Fruit fly (Drosophila melanogaster) whole organism, embryonic: ENCODE results near the gene Argp.

Experiments used
- B-H1 ChIP-seq: fragments of 200-800 bp; sonication (Bioruptor generic); IDR thresholded peaks from 3 replicates; pipeline ENCODE4 v1.3.6; 2022; ENCODE audit warnings: missing biosample characterization, missing genetic modification characterization
- Bdp1 ChIP-seq: fragments of 200-800 bp; sonication (Bioruptor generic); optimal IDR thresholded peaks from 3 replicates; lab custom pipeline; 2016; ENCODE audit warnings: missing biosample characterization, missing genetic modification characterization
- CG10209 ChIP-seq: fragments of 200-800 bp; sonication (Bioruptor generic); optimal IDR thresholded peaks from 3 replicates; lab custom pipeline; 2017; ENCODE audit warnings: missing biosample characterization, mild to moderate bottlenecking, missing genetic modification characterization, missing genetic modification reagents
- CG10321 ChIP-seq: fragments of 200-800 bp; sonication (Bioruptor generic); IDR thresholded peaks from 2 replicates; pipeline ENCODE4 v1.3.6; 2022; ENCODE audit warnings: missing biosample characterization, missing genetic modification characterization
- CG11398 ChIP-seq: fragments of 200-800 bp; sonication (Bioruptor generic); optimal IDR thresholded peaks from 2 replicates; lab custom pipeline; 2016; ENCODE audit warnings: missing biosample characterization, missing genetic modification characterization
- CG13424 ChIP-seq: fragments of 200-800 bp; sonication (Bioruptor generic); optimal IDR thresholded peaks from 2 replicates; lab custom pipeline; 2019; ENCODE audit warnings: missing biosample characterization, mild to moderate bottlenecking, missing genetic modification characterization, moderate library complexity
- CG1603 ChIP-seq: fragments of 200-800 bp; sonication (Bioruptor generic); optimal IDR thresholded peaks from 2 replicates; lab custom pipeline; 2019; ENCODE audit warnings: missing biosample characterization, mild to moderate bottlenecking, missing genetic modification characterization, moderate library complexity
- CG16813 ChIP-seq: fragments of 200-800 bp; sonication (Bioruptor generic); IDR thresholded peaks from 3 replicates; pipeline ENCODE4 v1.3.6; 2022; ENCODE audit warnings: missing biosample characterization, missing genetic modification characterization; ENCODE audit not compliant: partially characterized antibody
- CG17328 ChIP-seq: fragments of 200-800 bp; sonication (Bioruptor generic); IDR thresholded peaks from 2 replicates; pipeline ENCODE4 v1.3.6; 2022; ENCODE audit warnings: missing biosample characterization, missing genetic modification characterization
- CG17568 ChIP-seq: fragments of 200-800 bp; sonication (Bioruptor generic); optimal IDR thresholded peaks from 2 replicates; lab custom pipeline; 2018; ENCODE audit warnings: missing biosample characterization, mild to moderate bottlenecking, missing genetic modification characterization, moderate library complexity
- CG17802 ChIP-seq: fragments of 200-800 bp; sonication (Bioruptor generic); optimal IDR thresholded peaks from 2 replicates; lab custom pipeline; 2018; ENCODE audit warnings: missing biosample characterization, mild to moderate bottlenecking, missing genetic modification characterization, moderate library complexity
- CG17829 ChIP-seq: fragments of 200-800 bp; optimal IDR thresholded peaks from 2 replicates; lab custom pipeline; 2019; ENCODE audit warnings: missing biosample characterization, mild to moderate bottlenecking, missing genetic modification characterization, moderate library complexity
- CG18619 ChIP-seq: fragments of 200-800 bp; sonication (Bioruptor generic); optimal IDR thresholded peaks from 3 replicates; lab custom pipeline; 2017; ENCODE audit warnings: missing biosample characterization, mild to moderate bottlenecking, missing genetic modification characterization
- CG32772 ChIP-seq: fragments of 200-800 bp; sonication (Bioruptor generic); IDR thresholded peaks from 2 replicates; pipeline ENCODE4 v1.3.6; 2022; ENCODE audit warnings: missing biosample characterization, missing genetic modification characterization
- CG33557 ChIP-seq: fragments of 200-800 bp; sonication (Bioruptor generic); optimal IDR thresholded peaks from 2 replicates; lab custom pipeline; 2019; ENCODE audit warnings: missing biosample characterization, mild to moderate bottlenecking, missing genetic modification characterization, moderate library complexity
- CG34376 ChIP-seq: fragments of 200-800 bp; sonication (Bioruptor generic); optimal IDR thresholded peaks from 2 replicates; lab custom pipeline; 2018; ENCODE audit warnings: missing biosample characterization, mild to moderate bottlenecking, missing genetic modification characterization
- CG34422 ChIP-seq: fragments of 200-800 bp; sonication (Bioruptor generic); IDR thresholded peaks from 3 replicates; pipeline ENCODE4 v1.3.6; 2022; ENCODE audit warnings: missing biosample characterization, missing genetic modification characterization
- CG3847 ChIP-seq: fragments of 200-800 bp; sonication (Bioruptor generic); IDR thresholded peaks from 2 replicates; pipeline ENCODE4 v1.3.6; 2022; ENCODE audit warnings: missing biosample characterization, missing genetic modification characterization
- CG8944 ChIP-seq: fragments of 200-800 bp; sonication (Bioruptor generic); optimal IDR thresholded peaks from 3 replicates; lab custom pipeline; 2016; ENCODE audit warnings: missing biosample characterization, missing genetic modification characterization
- Chrac-16 ChIP-seq: fragments of 200-800 bp; sonication (Bioruptor generic); optimal IDR thresholded peaks from 3 replicates; lab custom pipeline; 2016; ENCODE audit warnings: missing biosample characterization, missing genetic modification characterization
- Doc2 ChIP-seq: fragments of 200-800 bp; sonication (Bioruptor generic); IDR thresholded peaks from 2 replicates; pipeline ENCODE4 v1.3.6; 2022; ENCODE audit warnings: missing biosample characterization, missing genetic modification characterization
- Eip74EF ChIP-seq, 2 experiments: fragments of 200-800 bp in 1 of 2; fragments of >200 bp in 1 of 2; sonication (Bioruptor generic) in 1 of 2; optimal IDR thresholded peaks; 2 replicates each; lab custom pipeline; 2017 to 2019; ENCODE audit warnings: missing biosample characterization in 2 of 2, missing genetic modification characterization in 2 of 2, mild to moderate bottlenecking in 1 of 2, moderate library complexity in 1 of 2
- Hand ChIP-seq: fragments of 200-800 bp; sonication (Bioruptor generic); optimal IDR thresholded peaks from 2 replicates; lab custom pipeline; 2017; ENCODE audit warnings: mild to moderate bottlenecking, missing biosample characterization, missing genetic modification reagents, missing genetic modification characterization
- Hsf ChIP-seq: fragments of 200-800 bp; sonication (Bioruptor generic); optimal IDR thresholded peaks from 3 replicates; lab custom pipeline; 2016; ENCODE audit warnings: missing biosample characterization, missing genetic modification characterization
- Mes4 ChIP-seq: fragments of 200-800 bp; sonication (Bioruptor generic); optimal IDR thresholded peaks from 2 replicates; lab custom pipeline; 2016; ENCODE audit warnings: missing biosample characterization, missing genetic modification characterization
- Sry-β ChIP-seq: fragments of 200-800 bp; sonication (Bioruptor generic); optimal IDR thresholded peaks from 2 replicates; lab custom pipeline; 2018; ENCODE audit warnings: missing biosample characterization, mild to moderate bottlenecking, missing genetic modification characterization, moderate library complexity
- Xrp1 ChIP-seq: fragments of 200-800 bp; sonication (Bioruptor generic); IDR thresholded peaks from 2 replicates; pipeline ENCODE4 v1.3.6; 2022; ENCODE audit warnings: missing biosample characterization, missing genetic modification characterization
- amos ChIP-seq: fragments of 200-800 bp; sonication (Bioruptor generic); IDR thresholded peaks from 2 replicates; pipeline ENCODE4 v1.3.6; 2022; ENCODE audit warnings: missing biosample characterization, missing genetic modification characterization; ENCODE audit not compliant: partially characterized antibody
- ap ChIP-seq: fragments of 200-800 bp; sonication (Bioruptor generic); IDR thresholded peaks from 2 replicates; pipeline ENCODE4 v1.3.6; 2022; ENCODE audit warnings: missing biosample characterization, missing genetic modification characterization
- bcd ChIP-seq: fragments of 200-800 bp; sonication (Bioruptor generic); optimal IDR thresholded peaks from 2 replicates; lab custom pipeline; 2017; ENCODE audit warnings: missing biosample characterization, mild to moderate bottlenecking, missing genetic modification characterization
- cas ChIP-seq: fragments of 200-800 bp; sonication (Bioruptor generic); IDR thresholded peaks from 2 replicates; pipeline ENCODE4 v1.3.6; 2022; ENCODE audit warnings: missing biosample characterization, missing genetic modification characterization
- chif ChIP-seq, 2 experiments: fragments of 200-800 bp; sonication (Bioruptor generic); optimal IDR thresholded peaks; 3 replicates each; lab custom pipeline; 2016; ENCODE audit warnings: missing biosample characterization in 2 of 2, missing genetic modification characterization in 2 of 2
- croc ChIP-seq: fragments of 200-800 bp; sonication (Bioruptor generic); conservative IDR thresholded peaks from 3 replicates; pipeline ENCODE4 v1.3.6; 2022; ENCODE audit warnings: missing biosample characterization, missing genetic modification characterization
- dimm ChIP-seq: fragments of 200-800 bp; sonication (Bioruptor generic); IDR thresholded peaks from 2 replicates; pipeline ENCODE4 v1.3.6; 2022; ENCODE audit warnings: missing biosample characterization, missing genetic modification characterization
- en ChIP-seq: fragments of 200-800 bp; sonication (Bioruptor generic); optimal IDR thresholded peaks from 2 replicates; lab custom pipeline; 2016; ENCODE audit warnings: missing biosample characterization, missing genetic modification characterization
- exex ChIP-seq: fragments of 200-800 bp; sonication (Bioruptor generic); optimal IDR thresholded peaks from 4 replicates; lab custom pipeline; 2018; ENCODE audit warnings: missing biosample characterization, mild to moderate bottlenecking, missing genetic modification characterization, moderate library complexity
- gce ChIP-seq: fragments of 200-800 bp; sonication (Bioruptor generic); IDR thresholded peaks from 3 replicates; pipeline ENCODE4 v1.3.6; 2022; ENCODE audit warnings: missing biosample characterization, missing genetic modification characterization
- grn ChIP-seq: fragments of 200-800 bp; sonication (Bioruptor generic); optimal IDR thresholded peaks from 3 replicates; lab custom pipeline; 2017; ENCODE audit warnings: missing biosample characterization, missing genetic modification characterization
- her ChIP-seq: fragments of 200-800 bp; sonication (Bioruptor generic); optimal IDR thresholded peaks from 2 replicates; lab custom pipeline; 2016; ENCODE audit warnings: missing biosample characterization, missing genetic modification characterization
- lola ChIP-seq, 3 experiments: fragments of >200 bp in 2 of 3; fragments of 200-800 bp in 1 of 3; sonication (Bioruptor generic) in 1 of 3; optimal IDR thresholded peaks; 2 replicates each; lab custom pipeline; 2017 to 2019; ENCODE audit warnings: missing biosample characterization in 3 of 3, missing genetic modification characterization in 3 of 3, mild to moderate bottlenecking in 1 of 3, moderate library complexity in 1 of 3
- lov ChIP-seq, 2 experiments: fragments of 200-800 bp in 1 of 2; fragments of >200 bp in 1 of 2; sonication (Bioruptor generic) in 1 of 2; IDR thresholded peaks in 1 of 2; optimal IDR thresholded peaks in 1 of 2; 2 replicates in 1 of 2; 3 replicates in 1 of 2; pipeline versions ENCODE4 v1.3.6 to Lab custom; 2017 to 2022; ENCODE audit warnings: missing biosample characterization in 1 of 2, missing genetic modification characterization in 1 of 2
- maf-S ChIP-seq: fragments of 200-800 bp; sonication (Bioruptor generic); optimal IDR thresholded peaks from 2 replicates; lab custom pipeline; 2016; ENCODE audit warnings: missing biosample characterization, missing genetic modification characterization
- pfk ChIP-seq: fragments of 200-800 bp; sonication (Bioruptor generic); optimal IDR thresholded peaks from 2 replicates; lab custom pipeline; 2018; ENCODE audit warnings: missing biosample characterization, mild to moderate bottlenecking, missing genetic modification characterization, moderate library complexity
- pnt ChIP-seq: fragments of 200-800 bp; sonication (Bioruptor generic); optimal IDR thresholded peaks from 3 replicates; lab custom pipeline; 2016; ENCODE audit warnings: missing biosample characterization, missing genetic modification characterization
- sim ChIP-seq: fragments of 200-800 bp; sonication (Bioruptor generic); IDR thresholded peaks from 2 replicates; pipeline ENCODE4 v1.3.6; 2022; ENCODE audit warnings: missing biosample characterization, missing genetic modification characterization
- sisA ChIP-seq: fragments of 200-800 bp; sonication (Bioruptor generic); IDR thresholded peaks from 2 replicates; pipeline ENCODE4 v1.3.6; 2022; ENCODE audit warnings: missing biosample characterization, missing genetic modification characterization
- so ChIP-seq: fragments of 200-800 bp; sonication (Bioruptor generic); IDR thresholded peaks from 3 replicates; pipeline ENCODE4 v1.3.6; 2022; ENCODE audit warnings: missing biosample characterization, missing genetic modification characterization

Gene Argp

dm6 chr3R:13686371-13687211, 23.1 kb downstream of the Argp start, which contains the start of gene omd (continued):
- TF ChIP-seq ap (GFP tag; lab: Robert Waterston, UW) (peak; percentile 61), bcd (GFP tag; lab: Kevin White, UChicago) (peak; percentile 70), B-H1 (GFP tag; lab: Robert Waterston, UW) (no peak; the same call in 2 of the 3 replicates), CG34422 (GFP tag; lab: Robert Waterston, UW) (peak; percentile 48; the same call in 1 of the 3 replicates), Xrp1 (peak; percentile 81), croc (GFP tag; lab: Robert Waterston, UW) (peak; percentile 29; the same call in 2 of the 3 replicates), CG17829 (tag; lab: Kevin White, UChicago) (peak; percentile 36), sisA (GFP tag; lab: Robert Waterston, UW) (no peak), CG17568 (GFP tag; lab: Kevin White, UChicago) (no peak), CG13424 (peak; percentile 55), exex (tag; lab: Kevin White, UChicago) (peak; percentile 80), Hsf (GFP tag; lab: Kevin White, UChicago) (peak; percentile 64), cas (no peak), her (GFP tag; lab: Kevin White, UChicago) (peak; percentile 70), en (GFP tag; lab: Kevin White, UChicago) (peak; percentile 52), Bdp1 (GFP tag; lab: Kevin White, UChicago) (peak; percentile 14), lov (optimal IDR thresholded peaks at IDR 0.05; lab: Kevin White, UChicago) (no peak), lov (GFP tag; IDR thresholded peaks at IDR 0.05; lab: Robert Waterston, UW) (peak; percentile 80), sim (no peak), CG18619 (GFP tag; lab: Kevin White, UChicago) (peak; percentile 46), CG10321 (GFP tag; lab: Robert Waterston, UW) (no peak), Doc2 (GFP tag; lab: Robert Waterston, UW) (no peak), CG1603 (tag; lab: Kevin White, UChicago) (no peak), CG17802 (tag; lab: Kevin White, UChicago) (no peak), pfk (GFP tag; lab: Kevin White, UChicago) (peak; percentile 27), grn (GFP tag; lab: Kevin White, UChicago) (peak; percentile 81), maf-S (GFP tag; lab: Kevin White, UChicago) (peak; percentile 56), Hand (GFP tag; lab: Kevin White, UChicago) (peak; percentile 41), amos (GFP tag; lab: Robert Waterston, UW) (no peak), CG3847 (GFP tag; lab: Robert Waterston, UW) (0 out of 2 replicates have a peak, but pooled peaks have one; percentile 15), CG16813 (GFP tag; lab: Robert Waterston, UW) (0 out of 3 replicates have a peak, but pooled peaks have one; percentile 14), Mes4 (GFP tag; lab: Kevin White, UChicago) (peak; percentile 45), CG32772 (GFP tag; lab: Robert Waterston, UW) (peak; percentile 21; the same call in 1 of the 2 replicates), CG34376 (peak; percentile 96), CG33557 (GFP tag; lab: Kevin White, UChicago) (peak; percentile 65), dimm (GFP tag; lab: Robert Waterston, UW) (no peak), CG8944 (peak; percentile 69), Eip74EF (GFP tag; optimal IDR thresholded peaks at IDR 0.05; lab: Kevin White, UChicago) (peak in 1 of 2 experiments; percentile 45), lola (GFP tag; optimal IDR thresholded peaks at IDR 0.05; lab: Kevin White, UChicago) (peak in 1 of 3 experiments; percentile 55), CG17328 (GFP tag; lab: Robert Waterston, UW) (peak; percentile 51), Sry-β (GFP tag; lab: Kevin White, UChicago) (peak; percentile 32), Chrac-16 (GFP tag; lab: Kevin White, UChicago) (peak; percentile 23), pnt (peak; percentile 51), gce (GFP tag; lab: Robert Waterston, UW) (peak; percentile 67; the same call in 1 of the 3 replicates), so (GFP tag; lab: Robert Waterston, UW) (no peak), CG11398 (GFP tag; lab: Kevin White, UChicago) (peak; percentile 31), CG10209 (peak; percentile 77), chif (GFP tag; optimal IDR thresholded peaks at IDR 0.05; lab: Kevin White, UChicago) (peak; percentile 38 to 40)
